Worm (Caenorhabditis elegans) whole organism, L4 larva: ENCODE measurements around the gene srg-54.
A peak's percentile ranks its signal among the peaks of the same experiment; 100 is the strongest.

ENCODE experiments used
- F26F4.8 ChIP-seq: fragments of 200-800 bp; sonication (Bioruptor generic); conservative IDR thresholded peaks from 2 replicates; pipeline ENCODE4 v1.3.6; 2022; ENCODE audit warnings: missing genetic modification characterization, missing compliant biosample characterization
- F49E8.2 ChIP-seq: sonication (generic microtip); optimal IDR thresholded peaks from 2 replicates; lab custom pipeline; 2016; ENCODE audit warnings: missing compliant biosample characterization, mild to moderate bottlenecking, missing genetic modification characterization, borderline replicate concordance
- Y105C5A.15 ChIP-seq: fragments of 200-800 bp; sonication (Bioruptor generic); IDR thresholded peaks from 2 replicates; pipeline ENCODE4 v1.3.6; 2022; ENCODE audit warnings: missing genetic modification characterization, missing compliant biosample characterization
- ZK337.2 ChIP-seq: fragments of 200-800 bp; sonication (Bioruptor generic); IDR thresholded peaks from 2 replicates; pipeline ENCODE4 v1.3.6; 2022; ENCODE audit warnings: missing genetic modification reagents, missing genetic modification characterization, missing compliant biosample characterization
- aha-1 ChIP-seq: fragments of 150-350 bp; peaks from one replicate; lab custom pipeline; 2014; ENCODE audit warnings: missing biosample characterization, missing genetic modification characterization
- aly-2 ChIP-seq: sonication (generic microtip); optimal IDR thresholded peaks from 2 replicates; lab custom pipeline; 2018; ENCODE audit warnings: missing biosample characterization, missing genetic modification characterization
- arid-1 ChIP-seq: fragments of 200-800 bp; sonication (Bioruptor generic); conservative IDR thresholded peaks from 2 replicates; pipeline ENCODE4 v1.3.6; 2022; ENCODE audit warnings: missing genetic modification reagents, missing genetic modification characterization, missing compliant biosample characterization
- ceh-20 ChIP-seq: fragments of 200-800 bp; sonication (Bioruptor generic); IDR thresholded peaks from 2 replicates; pipeline ENCODE4 v1.3.6; 2022; ENCODE audit warnings: missing genetic modification reagents, missing genetic modification characterization, missing compliant biosample characterization
- ceh-32 ChIP-seq: sonication (generic microtip); optimal IDR thresholded peaks from 2 replicates; lab custom pipeline; 2016; ENCODE audit warnings: mild to moderate bottlenecking, missing genetic modification characterization, missing compliant biosample characterization; ENCODE audit not compliant: poor library complexity
- ceh-62 ChIP-seq: sonication (generic microtip); optimal IDR thresholded peaks from 2 replicates; lab custom pipeline; 2017; ENCODE audit warnings: missing biosample characterization, missing genetic modification characterization
- daf-12 ChIP-seq: fragments of 150-350 bp; optimal IDR thresholded peaks from 2 replicates; lab custom pipeline; 2014; ENCODE audit warnings: missing biosample characterization, missing genetic modification reagents, missing genetic modification characterization
- daf-16 ChIP-seq, 3 experiments: sonication (generic microtip); optimal IDR thresholded peaks; 2 replicates each; lab custom pipeline; 2016 to 2017; ENCODE audit warnings: missing genetic modification characterization in 3 of 3, missing genetic modification reagents in 3 of 3, mild to moderate bottlenecking in 2 of 3, missing compliant biosample characterization in 2 of 3, missing biosample characterization in 1 of 3, moderate library complexity in 1 of 3
- daf-19 ChIP-seq: fragments of 200-800 bp; sonication (Bioruptor generic); conservative IDR thresholded peaks from 2 replicates; pipeline ENCODE4 v1.3.6; 2022; ENCODE audit warnings: missing genetic modification characterization, missing compliant biosample characterization
- daf-8 ChIP-seq: fragments of 200-800 bp; sonication (Bioruptor generic); IDR thresholded peaks from 2 replicates; pipeline ENCODE4 v1.3.6; 2022; ENCODE audit warnings: missing genetic modification characterization, missing compliant biosample characterization
- dmd-6 ChIP-seq: fragments of 200-800 bp; sonication (Bioruptor generic); IDR thresholded peaks from 2 replicates; pipeline ENCODE4 v1.3.6; 2022; ENCODE audit warnings: missing genetic modification reagents, missing genetic modification characterization, missing compliant biosample characterization
- dve-1 ChIP-seq: sonication (generic microtip); optimal IDR thresholded peaks from 2 replicates; lab custom pipeline; 2017; ENCODE audit warnings: antibody characterized with exemption, mild to moderate bottlenecking, missing genetic modification characterization, missing compliant biosample characterization; ENCODE audit not compliant: insufficient read depth
- fkh-10 ChIP-seq: fragments of 150-350 bp; optimal IDR thresholded peaks from 2 replicates; lab custom pipeline; 2014; ENCODE audit warnings: missing biosample characterization, missing genetic modification reagents, missing genetic modification characterization
- hif-1 ChIP-seq, 2 experiments: sonication (generic microtip); optimal IDR thresholded peaks; 2 replicates each; lab custom pipeline; 2016 to 2017; ENCODE audit warnings: missing compliant biosample characterization in 2 of 2, missing genetic modification characterization in 2 of 2, missing genetic modification reagents in 2 of 2, missing genotype in 2 of 2, mild to moderate bottlenecking in 1 of 2
- hlh-11 ChIP-seq: fragments of 200-800 bp; sonication (Bioruptor generic); optimal IDR thresholded peaks from 2 replicates; lab custom pipeline; 2018; ENCODE audit warnings: mild to moderate bottlenecking, missing genetic modification characterization, missing compliant biosample characterization
- hlh-30 ChIP-seq: sonication (generic microtip); optimal IDR thresholded peaks from 2 replicates; lab custom pipeline; 2017; ENCODE audit warnings: antibody characterized with exemption, mild to moderate bottlenecking, missing genetic modification characterization, missing compliant biosample characterization; ENCODE audit not compliant: insufficient read depth
- lin-38 ChIP-seq: fragments of 200-800 bp; sonication (Bioruptor generic); IDR thresholded peaks from 2 replicates; pipeline ENCODE4 v1.3.6; 2022; ENCODE audit warnings: missing genetic modification reagents, missing genetic modification characterization, missing compliant biosample characterization
- lin-39 ChIP-seq: fragments of 150-350 bp; optimal IDR thresholded peaks from 2 replicates; lab custom pipeline; 2014; ENCODE audit warnings: missing biosample characterization, missing genetic modification reagents, missing genetic modification characterization
- lsy-2 ChIP-seq, 2 experiments: fragments of 150-350 bp in 1 of 2; sonication (generic microtip) in 1 of 2; optimal IDR thresholded peaks; 2 replicates each; lab custom pipeline; 2014 to 2017; ENCODE audit warnings: missing biosample characterization in 2 of 2, missing genetic modification characterization in 2 of 2
- mes-2 ChIP-seq: sonication (generic microtip); optimal IDR thresholded peaks from 2 replicates; lab custom pipeline; 2016; ENCODE audit warnings: missing genotype, mild to moderate bottlenecking, missing genetic modification characterization, missing compliant biosample characterization; ENCODE audit not compliant: poor library complexity, severe bottlenecking
- mxl-2 ChIP-seq: fragments of 200-800 bp; sonication (Bioruptor generic); conservative IDR thresholded peaks from 2 replicates; pipeline ENCODE4 v1.3.6; 2022; ENCODE audit warnings: missing genetic modification reagents, missing genetic modification characterization, missing compliant biosample characterization
- mxl-3 ChIP-seq: fragments of 200-800 bp; sonication (Bioruptor generic); optimal IDR thresholded peaks from 2 replicates; lab custom pipeline; 2018; ENCODE audit warnings: mild to moderate bottlenecking, missing genetic modification characterization, missing compliant biosample characterization
- nhr-10 ChIP-seq: fragments of 150-350 bp; optimal IDR thresholded peaks from 2 replicates; lab custom pipeline; 2014; ENCODE audit warnings: missing biosample characterization, missing genetic modification characterization
- nhr-11 ChIP-seq: fragments of 150-350 bp; optimal IDR thresholded peaks from 2 replicates; lab custom pipeline; 2014; ENCODE audit warnings: missing biosample characterization, missing genetic modification characterization
- nhr-237 ChIP-seq: sonication (generic microtip); optimal IDR thresholded peaks from 2 replicates; lab custom pipeline; 2017; ENCODE audit warnings: missing biosample characterization, missing genetic modification characterization
- nhr-28 ChIP-seq: fragments of 150-350 bp; optimal IDR thresholded peaks from 2 replicates; lab custom pipeline; 2014; ENCODE audit warnings: missing biosample characterization, missing genetic modification characterization
- nhr-48 ChIP-seq: sonication (generic microtip); optimal IDR thresholded peaks from 2 replicates; lab custom pipeline; 2016; ENCODE audit warnings: mild to moderate bottlenecking, missing genetic modification characterization, missing compliant biosample characterization
- nhr-6 ChIP-seq: fragments of 150-350 bp; optimal IDR thresholded peaks from 2 replicates; lab custom pipeline; 2014; ENCODE audit warnings: missing biosample characterization, missing genetic modification characterization
- nhr-77 ChIP-seq: fragments of 150-350 bp; optimal IDR thresholded peaks from 2 replicates; lab custom pipeline; 2014; ENCODE audit warnings: missing biosample characterization, missing genetic modification characterization
- pqm-1 ChIP-seq: sonication (generic microtip); optimal IDR thresholded peaks from 2 replicates; lab custom pipeline; 2017; ENCODE audit warnings: missing biosample characterization, missing genetic modification characterization
- rbr-2 ChIP-seq: sonication (generic microtip); optimal IDR thresholded peaks from 2 replicates; lab custom pipeline; 2016; ENCODE audit warnings: missing genotype, missing genetic modification characterization, missing compliant biosample characterization
- skn-1 ChIP-seq: fragments of 150-350 bp; optimal IDR thresholded peaks from 2 replicates; lab custom pipeline; 2014; ENCODE audit warnings: missing biosample characterization, missing genetic modification characterization
- snpc-4 ChIP-seq: fragments of 150-350 bp; optimal IDR thresholded peaks from 2 replicates; lab custom pipeline; 2014; ENCODE audit warnings: missing biosample characterization, missing genetic modification characterization
- spr-1 ChIP-seq: sonication (generic microtip); optimal IDR thresholded peaks from 2 replicates; lab custom pipeline; 2016; ENCODE audit warnings: mild to moderate bottlenecking, missing genetic modification characterization, missing compliant biosample characterization
- unc-62 ChIP-seq, 3 experiments: fragments of 150-350 bp in 1 of 3; sonication (generic microtip); optimal IDR thresholded peaks in 2 of 3; peaks in 1 of 3; 1 replicate in 1 of 3; 2 replicates in 2 of 3; lab custom pipeline; 2014 to 2017; ENCODE audit warnings: missing biosample characterization in 3 of 3, missing genetic modification characterization in 3 of 3, missing genetic modification reagents in 3 of 3, missing genotype in 1 of 3
- zip-2 ChIP-seq: fragments of 150-350 bp; optimal IDR thresholded peaks from 2 replicates; lab custom pipeline; 2014; ENCODE audit warnings: missing biosample characterization, missing genetic modification characterization
- ztf-11 ChIP-seq: fragments of 150-350 bp; optimal IDR thresholded peaks from 2 replicates; lab custom pipeline; 2014; ENCODE audit warnings: missing biosample characterization, missing genetic modification characterization

Gene srg-54

ce11 chrV:14909331-14909835 is 14.6 kb downstream of the srg-54 start, which contains the start of gene H12D21.9:
H12D21.9 (minus strand) TSS chrV:14909478.
- TF ChIP-seq nhr-237 = no peak
- TF ChIP-seq daf-16 (GFP tag; optimal IDR thresholded peaks at IDR 0.05; lab: Kevin White, UChicago) = peak in 1 of 2 experiments; percentile 11
- no peak for TF ChIP-seq daf-16 (tag; optimal IDR thresholded peaks at IDR 0.05; lab: Kevin White, UChicago)
- peak; percentile 47 for TF ChIP-seq aha-1 (tag; lab: Kevin White, UChicago)

ce11 chrV:14907445-14907844 is 16.6 kb downstream of the srg-54 start:
- TF ChIP-seq Y105C5A.15 (GFP tag; lab: Robert Waterston, UW) (no peak), F26F4.8 (no peak), unc-62 (GFP tag; optimal IDR thresholded peaks at IDR 0.05 in 1 of 2; lab: Kevin White, UChicago) (peak in 1 of 2 experiments; percentile 98), unc-62 (tag; optimal IDR thresholded peaks at IDR 0.05; lab: Kevin White, UChicago) (no peak), zip-2 (tag; lab: Kevin White, UChicago) (no peak), dmd-6 (no peak), ztf-11 (no peak), lin-38 (GFP tag; lab: Robert Waterston, UW) (no peak), arid-1 (GFP tag; lab: Robert Waterston, UW) (no peak), aha-1 (tag; lab: Kevin White, UChicago) (peak; percentile 7), lsy-2 (tag; optimal IDR thresholded peaks at IDR 0.05; lab: Kevin White, UChicago) (no peak), aly-2 (tag; lab: Kevin White, UChicago) (no peak), mxl-2 (GFP tag; lab: Robert Waterston, UW) (no peak), snpc-4 (no peak), rbr-2 (no peak), mes-2 (tag; lab: Kevin White, UChicago) (no peak), hif-1 (tag; optimal IDR thresholded peaks at IDR 0.05; lab: Kevin White, UChicago) (no peak), F49E8.2 (tag; lab: Kevin White, UChicago) (no peak)
- TF ChIP-seq, all 104 proteins: peak for 2

- TF ChIP-seq ZK337.2 (GFP tag; lab: Robert Waterston, UW) (no peak), aha-1 (tag; lab: Kevin White, UChicago) (peak; percentile 94), mxl-3 (GFP tag; lab: Kevin White, UChicago) (no peak), ceh-20 (GFP tag; lab: Robert Waterston, UW) (no peak)
These were observed 23.1 kb downstream of the srg-54 start for ce11 chrV:14900905-14901304.

ce11 chrV:14899545-14899944 is 24.5 kb downstream of the srg-54 start, which contains the start of gene H12D21.10:
H12D21.10 (plus strand) TSS chrV:14899804.
- TF ChIP-seq Y105C5A.15 (GFP tag; lab: Robert Waterston, UW) (no peak), spr-1 (no peak), dve-1 (no peak), ceh-32 (no peak), mxl-3 (GFP tag; lab: Kevin White, UChicago) (no peak), fkh-10 (GFP tag; lab: Kevin White, UChicago) (no peak), nhr-10 (tag; lab: Kevin White, UChicago) (no peak), skn-1 (no peak)

ce11 chrV:14897731-14898130 is 26.3 kb downstream of the srg-54 start, which contains the start of gene H12D21.6:
H12D21.6 (minus strand) TSS chrV:14897831.
- TF ChIP-seq daf-12 (no peak), nhr-6 (peak; percentile 9)

- no peak for TF ChIP-seq daf-19 (GFP tag; lab: Robert Waterston, UW)
- TF ChIP-seq nhr-48 (tag; lab: Kevin White, UChicago) = peak; percentile 47
- TF ChIP-seq hlh-11 = peak; percentile 79
- peak; percentile 22 for TF ChIP-seq nhr-77 (tag; lab: Kevin White, UChicago)
- no peak for TF ChIP-seq fkh-10 (GFP tag; lab: Kevin White, UChicago)
- no peak for TF ChIP-seq Y105C5A.15 (GFP tag; lab: Robert Waterston, UW)
- TF ChIP-seq hlh-30 = peak; percentile 20
- TF ChIP-seq daf-16 (GFP tag; optimal IDR thresholded peaks at IDR 0.05; lab: Kevin White, UChicago) = no peak
- TF ChIP-seq daf-16 (tag; optimal IDR thresholded peaks at IDR 0.05; lab: Kevin White, UChicago) = peak; percentile 83
- TF ChIP-seq pqm-1 = peak; percentile 86
- no peak for TF ChIP-seq ceh-62
- TF ChIP-seq daf-8 = no peak
- peak; percentile 39 for TF ChIP-seq mes-2 (tag; lab: Kevin White, UChicago)
- no peak for TF ChIP-seq lin-39
- peak; percentile 51 for TF ChIP-seq mxl-3 (GFP tag; lab: Kevin White, UChicago)
- no peak for TF ChIP-seq nhr-11 (tag; lab: Kevin White, UChicago)
- peak; percentile 73 for TF ChIP-seq nhr-28 (tag; lab: Kevin White, UChicago)
- no peak for TF ChIP-seq skn-1
These were observed 28.4 kb downstream of the srg-54 start, which contains the start of gene mpst-3 for ce11 chrV:14895557-14895956. mpst-3 (plus strand) TSS chrV:14895647.
